Worm (Caenorhabditis elegans): ENCODE measurements around the gene sru-27.

DNA sequence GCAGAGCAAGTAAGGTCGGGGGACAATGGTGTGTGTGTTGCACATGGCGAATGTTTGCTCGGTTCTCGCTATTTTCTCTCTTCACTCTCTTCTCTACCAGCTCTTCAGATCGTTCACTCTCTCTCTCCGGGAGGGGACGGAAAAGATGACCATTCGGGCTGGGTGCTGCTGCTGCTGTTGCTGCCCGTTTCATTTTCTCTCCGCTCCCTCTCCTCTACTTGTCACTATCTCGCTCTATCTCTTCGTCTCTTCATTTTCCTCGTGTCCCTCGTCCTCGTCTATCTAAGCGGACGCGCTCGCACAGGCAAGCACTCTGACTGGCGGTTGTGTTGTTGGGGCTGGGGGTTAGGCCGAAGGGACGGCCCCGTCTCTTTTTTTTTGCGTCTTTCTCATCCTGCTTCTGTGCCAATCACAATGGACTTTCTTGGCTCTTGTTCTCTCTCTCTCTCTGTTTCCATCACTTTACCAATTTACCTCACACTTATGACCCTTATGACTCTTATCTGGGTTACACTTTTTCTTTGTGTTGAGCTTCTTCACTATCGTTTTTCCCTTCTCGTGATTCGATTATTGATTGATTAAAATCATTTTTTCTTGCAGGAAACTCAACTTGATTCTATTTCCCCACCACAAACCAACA, 24.6 kb upstream of the sru-27 start, which contains the start of the genes F53E2.2 and unc-60:
- TF ChIP-seq nhr-11 (tag; optimal IDR thresholded peaks at IDR 0.05) = no peak
- TF ChIP-seq ceh-48 (tag; optimal IDR thresholded peaks at IDR 0.05) = no peak
- no peak for TF ChIP-seq pax-1 (tag; optimal IDR thresholded peaks at IDR 0.05)
- TF ChIP-seq sox-4 (tag; optimal IDR thresholded peaks at IDR 0.05) = no peak
- TF ChIP-seq ceh-18 (tag; optimal IDR thresholded peaks at IDR 0.05) = peak; percentile 78
